Fruit fly (Drosophila melanogaster) whole organism, embryonic: Measurements from ENCODE around the gene CG42237.

Source experiments
- Bteb2 ChIP-seq: fragments of 200-800 bp; sonication (Bioruptor generic); optimal IDR thresholded peaks from 2 replicates; lab custom pipeline; 2016; ENCODE audit warnings: missing biosample characterization, missing genetic modification characterization
- CG10462 ChIP-seq: fragments of 200-800 bp; sonication (Bioruptor generic); optimal IDR thresholded peaks from 2 replicates; lab custom pipeline; 2016; ENCODE audit warnings: missing biosample characterization, missing genetic modification characterization
- CG10979 ChIP-seq: fragments of 200-800 bp; sonication (Bioruptor generic); optimal IDR thresholded peaks from 2 replicates; lab custom pipeline; 2018; ENCODE audit warnings: missing biosample characterization, mild to moderate bottlenecking, missing genetic modification characterization, moderate library complexity
- CG11723 ChIP-seq: fragments of 200-800 bp; sonication (Bioruptor generic); optimal IDR thresholded peaks from 2 replicates; lab custom pipeline; 2017; ENCODE audit warnings: missing biosample characterization, mild to moderate bottlenecking, missing genetic modification characterization
- CG13424 ChIP-seq: fragments of 200-800 bp; sonication (Bioruptor generic); optimal IDR thresholded peaks from 2 replicates; lab custom pipeline; 2019; ENCODE audit warnings: missing biosample characterization, mild to moderate bottlenecking, missing genetic modification characterization, moderate library complexity
- CG17802 ChIP-seq: fragments of 200-800 bp; sonication (Bioruptor generic); optimal IDR thresholded peaks from 2 replicates; lab custom pipeline; 2018; ENCODE audit warnings: missing biosample characterization, mild to moderate bottlenecking, missing genetic modification characterization, moderate library complexity
- CG2712 ChIP-seq: fragments of 200-800 bp; optimal IDR thresholded peaks from 3 replicates; lab custom pipeline; 2019; ENCODE audit warnings: missing biosample characterization, mild to moderate bottlenecking, missing genetic modification characterization, moderate library complexity
- CG2875 ChIP-seq: fragments of 200-800 bp; sonication (Bioruptor generic); optimal IDR thresholded peaks from 2 replicates; lab custom pipeline; 2017; ENCODE audit warnings: missing biosample characterization, mild to moderate bottlenecking, missing genetic modification characterization, missing genetic modification reagents
- CG30431 ChIP-seq: fragments of 200-800 bp; sonication (Bioruptor generic); optimal IDR thresholded peaks from 2 replicates; lab custom pipeline; 2017; ENCODE audit warnings: missing biosample characterization, missing genetic modification characterization
- CG3163 ChIP-seq: fragments of 200-800 bp; sonication (Bioruptor generic); optimal IDR thresholded peaks from 3 replicates; lab custom pipeline; 2016; ENCODE audit warnings: missing biosample characterization, missing genetic modification characterization
- CG5245 ChIP-seq: fragments of 200-800 bp; sonication (Bioruptor generic); optimal IDR thresholded peaks from 3 replicates; lab custom pipeline; 2016; ENCODE audit warnings: missing biosample characterization, missing genetic modification characterization
- CG6272 ChIP-seq: fragments of 200-800 bp; sonication (Bioruptor generic); IDR thresholded peaks from 2 replicates; pipeline ENCODE4 v1.3.6; 2022; ENCODE audit warnings: missing biosample characterization, missing genetic modification characterization
- CG6654 ChIP-seq: fragments of 200-800 bp; sonication (Bioruptor generic); optimal IDR thresholded peaks from 2 replicates; lab custom pipeline; 2017; ENCODE audit warnings: missing biosample characterization, mild to moderate bottlenecking, missing genetic modification characterization
- CG6689 ChIP-seq: fragments of 200-800 bp; sonication (Bioruptor generic); IDR thresholded peaks from 2 replicates; pipeline ENCODE4 v1.3.6; 2022; ENCODE audit warnings: missing biosample characterization, missing genetic modification characterization
- CG8281 ChIP-seq: fragments of 200-800 bp; sonication (Bioruptor generic); optimal IDR thresholded peaks from 2 replicates; lab custom pipeline; 2018; ENCODE audit warnings: missing biosample characterization, mild to moderate bottlenecking, missing genetic modification characterization, moderate library complexity
- CkIIα-i1 ChIP-seq: fragments of 200-800 bp; sonication (Bioruptor generic); IDR thresholded peaks from 2 replicates; pipeline ENCODE4 v1.3.6; 2022; ENCODE audit warnings: missing biosample characterization, missing genetic modification characterization
- Doc3 ChIP-seq: fragments of 200-800 bp; sonication (Bioruptor generic); IDR thresholded peaks from 3 replicates; pipeline ENCODE4 v1.3.6; 2022; ENCODE audit warnings: missing biosample characterization, missing genetic modification characterization; ENCODE audit not compliant: partially characterized antibody
- Eip74EF ChIP-seq, 2 experiments: fragments of 200-800 bp in 1 of 2; fragments of >200 bp in 1 of 2; sonication (Bioruptor generic) in 1 of 2; optimal IDR thresholded peaks; 2 replicates each; lab custom pipeline; 2017 to 2019; ENCODE audit warnings: missing biosample characterization in 2 of 2, missing genetic modification characterization in 2 of 2, mild to moderate bottlenecking in 1 of 2, moderate library complexity in 1 of 2
- Fer3 ChIP-seq: fragments of 200-800 bp; sonication (Bioruptor generic); optimal IDR thresholded peaks from 2 replicates; lab custom pipeline; 2018; ENCODE audit warnings: missing biosample characterization, mild to moderate bottlenecking, missing genetic modification characterization, moderate library complexity
- Gsc ChIP-seq: fragments of 200-800 bp; sonication (Bioruptor generic); IDR thresholded peaks from 2 replicates; pipeline ENCODE4 v1.3.6; 2022; ENCODE audit warnings: missing biosample characterization, missing genetic modification characterization
- H15 ChIP-seq: fragments of 200-800 bp; sonication (Bioruptor generic); IDR thresholded peaks from 3 replicates; pipeline ENCODE4 v1.3.6; 2022; ENCODE audit warnings: missing biosample characterization, missing genetic modification characterization
- Hr39 ChIP-seq: fragments of >200 bp; optimal IDR thresholded peaks from 2 replicates; lab custom pipeline; 2017
- Hr78 ChIP-seq, 2 experiments: fragments of 200-800 bp in 1 of 2; fragments of >200 bp in 1 of 2; sonication (Bioruptor generic) in 1 of 2; optimal IDR thresholded peaks; 2 replicates each; lab custom pipeline; 2017 to 2019; ENCODE audit warnings: missing biosample characterization in 2 of 2, missing genetic modification characterization in 2 of 2, mild to moderate bottlenecking in 1 of 2, moderate library complexity in 1 of 2
- Kr ChIP-seq: fragments of 200-800 bp; sonication (Bioruptor generic); optimal IDR thresholded peaks from 2 replicates; lab custom pipeline; 2017; ENCODE audit warnings: missing biosample characterization, mild to moderate bottlenecking, missing genetic modification characterization
- Nf-YC ChIP-seq: fragments of 200-800 bp; optimal IDR thresholded peaks from 3 replicates; lab custom pipeline; 2019; ENCODE audit warnings: missing biosample characterization, mild to moderate bottlenecking, missing genetic modification characterization, moderate library complexity
- Ravus ChIP-seq: fragments of 200-800 bp; sonication (Bioruptor generic); IDR thresholded peaks from 2 replicates; pipeline ENCODE4 v1.3.6; 2022; ENCODE audit warnings: missing biosample characterization, missing genetic modification characterization
- cato ChIP-seq: fragments of 200-800 bp; sonication (Bioruptor generic); optimal IDR thresholded peaks from 2 replicates; lab custom pipeline; 2016; ENCODE audit warnings: missing biosample characterization, missing genetic modification characterization, borderline replicate concordance
- crp ChIP-seq, 2 experiments: fragments of 200-800 bp; sonication (Bioruptor generic); optimal IDR thresholded peaks; 2 replicates in 1 of 2; 3 replicates in 1 of 2; lab custom pipeline; 2017; ENCODE audit warnings: missing biosample characterization in 2 of 2, missing genetic modification characterization in 2 of 2, mild to moderate bottlenecking in 1 of 2, moderate library complexity in 1 of 2
- dpn ChIP-seq, 2 experiments: fragments of 200-800 bp; sonication (Bioruptor generic); optimal IDR thresholded peaks; 3 replicates each; lab custom pipeline; 2016; ENCODE audit warnings: missing biosample characterization in 2 of 2, missing genetic modification characterization in 2 of 2
- ewg ChIP-seq: fragments of 200-800 bp; sonication (Bioruptor generic); optimal IDR thresholded peaks from 3 replicates; lab custom pipeline; 2017; ENCODE audit warnings: mild to moderate bottlenecking, missing biosample characterization, missing genetic modification reagents, missing genetic modification characterization
- gt ChIP-seq: fragments of 200-800 bp; sonication (Bioruptor generic); IDR thresholded peaks from 2 replicates; pipeline ENCODE4 v1.3.6; 2022; ENCODE audit warnings: missing biosample characterization, missing genetic modification characterization
- jigr1 ChIP-seq: fragments of 200-800 bp; sonication (Bioruptor generic); IDR thresholded peaks from 3 replicates; pipeline ENCODE4 v1.3.6; 2022; ENCODE audit warnings: missing biosample characterization, missing genetic modification characterization
- lmd ChIP-seq: fragments of 200-800 bp; sonication (Bioruptor generic); IDR thresholded peaks from 2 replicates; pipeline ENCODE4 v1.3.6; 2022; ENCODE audit warnings: missing biosample characterization, missing genetic modification characterization
- nmo ChIP-seq: fragments of 200-800 bp; sonication (Bioruptor generic); optimal IDR thresholded peaks from 2 replicates; lab custom pipeline; 2018; ENCODE audit warnings: missing biosample characterization, mild to moderate bottlenecking, missing genetic modification characterization, moderate library complexity
- odd ChIP-seq: fragments of 200-800 bp; sonication (Bioruptor generic); optimal IDR thresholded peaks from 2 replicates; lab custom pipeline; 2017; ENCODE audit warnings: missing biosample characterization, mild to moderate bottlenecking, missing genetic modification characterization
- pan ChIP-seq, 4 experiments: fragments of >200 bp in 3 of 4; fragments of 200-800 bp in 1 of 4; sonication (Bioruptor generic) in 1 of 4; optimal IDR thresholded peaks in 3 of 4; IDR thresholded peaks in 1 of 4; 2 replicates each; pipeline versions ENCODE4 v1.3.6 to Lab custom; 2017 to 2022; ENCODE audit warnings: missing biosample characterization in 2 of 4, missing genetic modification characterization in 2 of 4, mixed read lengths in 1 of 4
- sd ChIP-seq: fragments of 200-800 bp; sonication (Bioruptor generic); optimal IDR thresholded peaks from 3 replicates; lab custom pipeline; 2018; ENCODE audit warnings: missing biosample characterization, mild to moderate bottlenecking, missing genetic modification characterization, moderate library complexity
- seq ChIP-seq: fragments of 200-800 bp; sonication (Bioruptor generic); IDR thresholded peaks from 2 replicates; pipeline ENCODE4 v1.3.6; 2022; ENCODE audit warnings: missing biosample characterization, missing genetic modification characterization
- sr ChIP-seq: fragments of 200-800 bp; sonication (Bioruptor generic); IDR thresholded peaks from 3 replicates; pipeline ENCODE4 v1.3.6; 2022; ENCODE audit warnings: missing biosample characterization, missing genetic modification characterization
- tap ChIP-seq: fragments of 200-800 bp; optimal IDR thresholded peaks from 3 replicates; lab custom pipeline; 2019; ENCODE audit warnings: missing biosample characterization, mild to moderate bottlenecking, missing genetic modification characterization, moderate library complexity
- tin ChIP-seq: fragments of 200-800 bp; sonication (Bioruptor generic); optimal IDR thresholded peaks from 3 replicates; lab custom pipeline; 2016; ENCODE audit warnings: missing biosample characterization, missing genetic modification characterization

The CG42237 gene

dm6 chrX:13131063-13131773 is 16.3 kb downstream of the CG42237 start (continued):
- TF ChIP-seq jigr1 (GFP tag; lab: Robert Waterston, UW), result peak; percentile 98
- peak; percentile 99 for TF ChIP-seq CG6272
- peak; percentile 97 for TF ChIP-seq Gsc (GFP tag; lab: Robert Waterston, UW)
- TF ChIP-seq CG17802 (tag; lab: Kevin White, UChicago), result peak; percentile 89
- TF ChIP-seq odd (GFP tag; lab: Kevin White, UChicago), result peak; percentile 98
- TF ChIP-seq nmo, result peak; percentile 97
- TF ChIP-seq CG2712 (tag; lab: Kevin White, UChicago), result peak; percentile 98
- peak; percentile 97 for TF ChIP-seq CG2875 (GFP tag; lab: Kevin White, UChicago)
- peak; percentile 99 for TF ChIP-seq CG5245 (GFP tag; lab: Kevin White, UChicago)
- TF ChIP-seq Hr78 (GFP tag; optimal IDR thresholded peaks at IDR 0.05; lab: Kevin White, UChicago), result peak in 1 of 2 experiments; percentile 87
- peak; percentile 99 for TF ChIP-seq Bteb2
- TF ChIP-seq ewg (GFP tag; lab: Kevin White, UChicago), result peak; percentile 98
- TF ChIP-seq dpn (GFP tag; optimal IDR thresholded peaks at IDR 0.05; lab: Kevin White, UChicago), result peak; percentile 99 to 100
- peak; percentile 99 for TF ChIP-seq CG30431
- peak; percentile 97 for TF ChIP-seq tap
- peak; percentile 94 for TF ChIP-seq CkIIα-i1
- TF ChIP-seq Ravus (GFP tag; lab: Robert Waterston, UW), result peak; percentile 97
- peak; percentile 97 for TF ChIP-seq CG10979 (tag; lab: Kevin White, UChicago)
- TF ChIP-seq CG8281, result peak; percentile 92
- TF ChIP-seq sr, result peak; percentile 98
- TF ChIP-seq Hr39 (lab: Kevin White, UChicago), result no peak
- peak; percentile 99 for TF ChIP-seq H15
- TF ChIP-seq pan (optimal IDR thresholded peaks at IDR 0.05; lab: Kevin White, UChicago), result no peak
- TF ChIP-seq pan (GFP tag; optimal IDR thresholded peaks at IDR 0.05 in 1 of 2, IDR thresholded peaks at IDR 0.05 in 1 of 2), result peak in 1 of 2 experiments; percentile 99
- peak; percentile 98 for TF ChIP-seq CG10462 (GFP tag; lab: Kevin White, UChicago)
- TF ChIP-seq sd (tag; lab: Kevin White, UChicago), result peak; percentile 96
- peak in 1 of 2 experiments; percentile 74 for TF ChIP-seq crp (GFP tag; optimal IDR thresholded peaks at IDR 0.05; lab: Kevin White, UChicago)
- TF ChIP-seq Nf-YC (tag; lab: Kevin White, UChicago), result peak; percentile 89
- TF ChIP-seq CG11723 (GFP tag; lab: Kevin White, UChicago), result peak; percentile 99
- TF ChIP-seq Fer3 (tag; lab: Kevin White, UChicago), result peak; percentile 98
- TF ChIP-seq CG3163, result peak; percentile 97
- peak in 1 of 2 experiments; percentile 95 for TF ChIP-seq Eip74EF (GFP tag; optimal IDR thresholded peaks at IDR 0.05; lab: Kevin White, UChicago)
- TF ChIP-seq CG13424 (tag; lab: Kevin White, UChicago), result peak; percentile 98
- TF ChIP-seq Doc3 (GFP tag; lab: Robert Waterston, UW), result no peak
- peak; percentile 99 for TF ChIP-seq seq (GFP tag; lab: Robert Waterston, UW)
- peak; percentile 90 for TF ChIP-seq CG6654 (GFP tag; lab: Kevin White, UChicago)
- peak; percentile 98 for TF ChIP-seq CG6689 (GFP tag; lab: Robert Waterston, UW)
- TF ChIP-seq lmd (GFP tag; lab: Robert Waterston, UW), result peak; percentile 100
- peak; percentile 97 for TF ChIP-seq gt (GFP tag; lab: Robert Waterston, UW)
- TF ChIP-seq tin (GFP tag; lab: Kevin White, UChicago), result peak; percentile 99
- peak; percentile 82 for TF ChIP-seq Kr (GFP tag; lab: Kevin White, UChicago)
- peak; percentile 96 for TF ChIP-seq cato (GFP tag; lab: Kevin White, UChicago)
